Worm (Caenorhabditis elegans): ENCODE results near the gene K11D12.11.

Gene K11D12.11

DNA sequence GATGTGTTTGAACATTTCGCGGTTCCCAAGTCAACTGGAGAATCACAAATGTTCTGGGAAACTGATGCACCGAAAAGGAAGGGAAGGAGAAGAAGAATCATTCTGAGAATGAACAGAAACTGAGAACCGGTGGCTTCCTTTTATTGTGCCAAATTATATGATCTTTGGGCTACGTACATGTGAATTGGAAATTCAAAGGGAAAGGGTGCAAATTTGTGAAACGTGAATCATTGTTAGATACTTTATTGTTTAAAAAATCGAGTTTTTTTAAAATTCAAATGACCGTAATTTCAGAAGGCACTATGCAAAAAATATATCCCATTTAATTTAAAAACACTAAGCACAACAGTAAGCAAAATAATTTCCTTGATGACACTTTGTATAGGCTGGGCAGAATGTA is 4.3 kb downstream of the K11D12.11 start, which contains the start of gene K11D12.6:
TSS of gene K11D12.6 (minus strand) at position 101 of the 400 bp plus-strand sequence.
- TF ChIP-seq F39B2.1 (GFP tag; IDR thresholded peaks at IDR 0.05) = no peak
- TF ChIP-seq snpc-3.4 (tag; optimal IDR thresholded peaks at IDR 0.05) = no peak
- TF ChIP-seq F22D6.2 (tag; optimal IDR thresholded peaks at IDR 0.05) = no peak

DNA sequence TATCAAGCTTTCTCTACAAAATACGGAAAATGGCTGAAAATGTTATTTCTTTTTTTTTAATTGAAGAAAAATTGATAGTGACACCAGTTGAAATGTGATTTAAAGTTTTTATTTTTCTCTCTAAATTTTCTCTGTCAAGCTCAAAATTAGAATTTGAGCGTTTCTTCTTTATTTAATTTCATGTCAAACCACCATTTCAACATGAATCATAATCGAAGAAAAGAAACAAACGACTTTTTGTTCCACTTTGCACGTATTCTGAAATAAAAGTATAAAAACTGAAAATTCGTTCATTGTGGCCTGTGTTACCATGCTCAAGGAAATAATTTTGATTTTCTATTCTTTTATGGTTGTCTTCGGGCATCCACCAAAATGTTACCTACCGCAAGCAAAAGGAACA is 6.3 kb downstream of the K11D12.11 start, which contains the start of gene K11D12.13:
TSS of gene K11D12.13 (plus strand) at position 301 of the 400 bp plus-strand sequence.
- no peak for TF ChIP-seq efl-1 (GFP tag; optimal IDR thresholded peaks at IDR 0.05)
- no peak for TF ChIP-seq chd-7 (tag; optimal IDR thresholded peaks at IDR 0.05)
- no peak for TF ChIP-seq tbp1 (GFP tag; optimal IDR thresholded peaks at IDR 0.05)
- TF ChIP-seq die-1 (tag; optimal IDR thresholded peaks at IDR 0.05) = no peak
- TF ChIP-seq nfya-2 (GFP tag; IDR thresholded peaks at IDR 0.05) = no peak
- TF ChIP-seq lag-1 (GFP tag; IDR thresholded peaks at IDR 0.05) = no peak
- no peak for TF ChIP-seq ztf-22 (GFP tag; optimal IDR thresholded peaks at IDR 0.05)
- TF ChIP-seq attf-6 (GFP tag; IDR thresholded peaks at IDR 0.05) = no peak
- TF ChIP-seq dpff-1 (tag; optimal IDR thresholded peaks at IDR 0.05) = no peak
- no peak for TF ChIP-seq nhr-90 (tag; optimal IDR thresholded peaks at IDR 0.05)
- no peak for TF ChIP-seq ceh-79 (tag; optimal IDR thresholded peaks at IDR 0.05)
- no peak for TF ChIP-seq T26A5.8 (tag; optimal IDR thresholded peaks at IDR 0.05)
- TF ChIP-seq ztf-28 (GFP tag; IDR thresholded peaks at IDR 0.05) = no peak
- no peak for TF ChIP-seq sdz-38 (tag; optimal IDR thresholded peaks at IDR 0.05)
- no peak for TF ChIP-seq F57A8.1 (GFP tag; optimal IDR thresholded peaks at IDR 0.05)
- TF ChIP-seq athp-1 (tag; optimal IDR thresholded peaks at IDR 0.05) = no peak
- no peak for TF ChIP-seq repo-1 (tag; optimal IDR thresholded peaks at IDR 0.05)

DNA sequence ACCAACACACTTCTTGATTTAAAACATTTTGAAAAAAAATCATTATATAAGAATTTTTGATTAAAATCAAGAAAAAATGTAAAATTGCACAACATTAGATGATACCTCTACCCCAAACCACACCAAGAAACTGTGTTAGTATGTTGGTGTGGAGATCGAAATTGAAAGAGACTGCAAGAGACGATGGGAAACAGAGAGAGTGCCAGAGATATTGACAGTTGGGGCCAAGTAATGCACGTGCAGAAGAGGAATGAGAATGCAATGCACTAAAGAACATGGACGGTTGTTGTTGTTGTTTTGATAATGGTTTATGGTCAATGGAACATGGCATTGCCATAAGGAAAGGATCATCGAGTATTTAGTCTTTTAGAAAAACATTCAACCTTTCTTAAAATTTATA is 7.2 kb downstream of the K11D12.11 start:
- TF ChIP-seq nhr-80 (tag; optimal IDR thresholded peaks at IDR 0.05) (peak; percentile 35), cebp-1 (GFP tag; IDR thresholded peaks at IDR 0.05) (no peak), cebp-1 (tag; optimal IDR thresholded peaks at IDR 0.05) (peak; percentile 34), somi-1 (GFP tag; optimal IDR thresholded peaks at IDR 0.05) (peak; percentile 17), let-526 (GFP tag; IDR thresholded peaks at IDR 0.05) (0 out of 2 replicates have a peak, but pooled peaks have one; percentile 55), F22D6.2 (tag; optimal IDR thresholded peaks at IDR 0.05) (no peak), hmg-1.2 (GFP tag; IDR thresholded peaks at IDR 0.05) (peak; percentile 63; the same call in 1 of the 2 replicates), K12H6.12 (tag; optimal IDR thresholded peaks at IDR 0.05) (no peak)

DNA sequence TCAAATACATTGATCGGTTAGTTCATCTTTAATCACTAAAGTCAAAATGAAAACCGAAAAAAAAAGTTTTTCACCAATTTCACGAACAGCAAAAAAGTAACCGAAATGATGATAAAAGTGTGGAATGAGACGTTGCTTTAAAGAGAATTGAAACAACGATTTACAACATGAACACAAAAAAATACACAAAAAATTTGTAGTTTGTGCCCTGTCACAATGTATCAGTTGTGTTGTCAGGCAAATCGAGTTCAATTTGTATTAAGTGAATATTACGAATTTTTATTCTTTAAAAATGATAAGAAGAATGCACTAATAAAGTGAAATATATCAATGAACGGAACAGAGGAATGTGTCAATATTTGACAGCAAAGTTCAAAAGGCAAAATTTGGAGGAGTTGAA is 7.6 kb downstream of the K11D12.11 start:
- TF ChIP-seq bed-2 (GFP tag; IDR thresholded peaks at IDR 0.05) (no peak), B0336.3 (GFP tag; IDR thresholded peaks at IDR 0.05) (no peak), mes-4 (tag; optimal IDR thresholded peaks at IDR 0.05) (no peak), pbrm-1 (GFP tag; IDR thresholded peaks at IDR 0.05) (no peak), Y56A3A.18 (GFP tag; IDR thresholded peaks at IDR 0.05) (no peak), dox-1 (GFP tag; IDR thresholded peaks at IDR 0.05) (no peak), ceh-91 (GFP tag; IDR thresholded peaks at IDR 0.05) (no peak), snpc-4 (GFP tag; optimal IDR thresholded peaks at IDR 0.05) (no peak), snpc-4 (tag; optimal IDR thresholded peaks at IDR 0.05) (no peak), tlf-1 (GFP tag; optimal IDR thresholded peaks at IDR 0.05) (no peak), lag-1 (GFP tag; IDR thresholded peaks at IDR 0.05) (no peak), atf-7 (tag; optimal IDR thresholded peaks at IDR 0.05) (no peak), gei-17 (GFP tag; optimal IDR thresholded peaks at IDR 0.05) (no peak), snpc-1.1 (tag; optimal IDR thresholded peaks at IDR 0.05; ENCODE audit: insufficient read depth) (no peak), K11D2.4 (GFP tag; IDR thresholded peaks at IDR 0.05) (no peak), madf-6 (GFP tag; IDR thresholded peaks at IDR 0.05) (no peak), lin-26 (GFP tag; IDR thresholded peaks at IDR 0.05) (no peak)

All from whole organism, young adult.